Worm (Caenorhabditis elegans): ENCODE data around the gene Y105C5B.17.

DNA sequence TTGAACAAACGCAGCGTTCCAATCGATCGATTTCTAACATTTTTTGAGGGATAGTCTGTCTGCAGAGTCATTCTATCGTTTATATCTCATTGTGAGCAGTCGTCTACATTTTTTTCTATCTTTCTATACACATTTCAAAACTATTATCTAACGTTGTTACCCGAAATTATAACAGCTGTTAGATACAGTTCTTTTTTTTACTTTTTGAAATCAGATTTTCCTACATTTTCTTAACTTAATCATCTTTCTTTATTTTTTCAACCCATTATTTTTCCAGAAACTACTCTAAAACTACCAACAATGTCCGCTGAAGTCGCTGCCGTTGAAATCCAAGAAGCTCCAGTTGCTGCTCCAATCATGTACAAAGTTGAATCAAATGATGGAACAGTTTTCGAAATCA is 16.4 kb upstream of the Y105C5B.17 start, which contains the start of gene skr-10:
- TF ChIP-seq lin-26 (GFP tag; IDR thresholded peaks at IDR 0.05) (no peak), ama-1 (optimal IDR thresholded peaks at IDR 0.05) (no peak), ama-1 (GFP tag; optimal IDR thresholded peaks at IDR 0.05) (no peak), Y67H2A.10 (GFP tag; conservative IDR thresholded peaks at IDR 0.05) (no peak), B0336.3 (GFP tag; IDR thresholded peaks at IDR 0.05) (no peak), snpc-4 (GFP tag; optimal IDR thresholded peaks at IDR 0.05) (no peak), snpc-4 (tag; optimal IDR thresholded peaks at IDR 0.05) (no peak), ztf-26 (tag; optimal IDR thresholded peaks at IDR 0.05) (no peak), rcor-1 (GFP tag; IDR thresholded peaks at IDR 0.05) (no peak), F37B4.10 (GFP tag; IDR thresholded peaks at IDR 0.05) (no peak), F10E7.11 (tag; optimal IDR thresholded peaks at IDR 0.05) (no peak), B0261.1 (tag; optimal IDR thresholded peaks at IDR 0.05) (no peak), unc-130 (GFP tag; optimal IDR thresholded peaks at IDR 0.05) (no peak)
